Worm (Caenorhabditis elegans) whole organism, early embryonic: Measurements from ENCODE around the gene apa-2.

Experiments used
- F13C5.2 ChIP-seq: sonication (generic microtip); optimal IDR thresholded peaks from 2 replicates; lab custom pipeline; 2017; ENCODE audit warnings: mild to moderate bottlenecking, missing genetic modification characterization, inconsistent platforms, missing compliant biosample characterization
- aly-1 ChIP-seq: sonication (generic microtip); optimal IDR thresholded peaks from 2 replicates; lab custom pipeline; 2016; ENCODE audit warnings: missing genetic modification characterization, missing compliant biosample characterization
- ama-1 ChIP-seq: fragments of 150-350 bp; optimal IDR thresholded peaks from 2 replicates; lab custom pipeline; 2014
- ceh-13 ChIP-seq: fragments of 200-800 bp; sonication (Bioruptor generic); optimal IDR thresholded peaks from 2 replicates; lab custom pipeline; 2018; ENCODE audit warnings: mild to moderate bottlenecking, missing genetic modification characterization, missing compliant biosample characterization
- ets-7 ChIP-seq: sonication (generic microtip); optimal IDR thresholded peaks from 2 replicates; lab custom pipeline; 2016; ENCODE audit warnings: missing genotype, missing genetic modification characterization, missing compliant biosample characterization
- flt-1 ChIP-seq: fragments of 200-800 bp; sonication (Bioruptor generic); IDR thresholded peaks from 2 replicates; pipeline ENCODE4 v1.3.6; 2022; ENCODE audit warnings: missing genetic modification characterization, missing compliant biosample characterization
- hmg-4 ChIP-seq: fragments of 200-800 bp; sonication (Bioruptor generic); optimal IDR thresholded peaks from 2 replicates; lab custom pipeline; 2018; ENCODE audit warnings: mild to moderate bottlenecking, missing genetic modification characterization, missing compliant biosample characterization
- pes-1 ChIP-seq: fragments of 200-800 bp; sonication (Bioruptor generic); IDR thresholded peaks from 2 replicates; pipeline ENCODE4 v1.3.6; 2022; ENCODE audit warnings: missing genetic modification reagents, missing genetic modification characterization, missing compliant biosample characterization
- scrt-1 ChIP-seq: fragments of 200-800 bp; sonication (Bioruptor generic); IDR thresholded peaks from 2 replicates; pipeline ENCODE4 v1.3.6; 2022; ENCODE audit warnings: missing genetic modification characterization, missing compliant biosample characterization
- sea-1 ChIP-seq: fragments of 200-800 bp; sonication (Bioruptor generic); conservative IDR thresholded peaks from 2 replicates; pipeline ENCODE4 v1.3.6; 2022; ENCODE audit warnings: missing genetic modification characterization, missing compliant biosample characterization
- tbx-11 ChIP-seq: fragments of 200-800 bp; sonication (Bioruptor generic); IDR thresholded peaks from 2 replicates; pipeline ENCODE4 v1.3.6; 2022; ENCODE audit warnings: missing genetic modification characterization, missing compliant biosample characterization
- tra-4 ChIP-seq: sonication (generic microtip); optimal IDR thresholded peaks from 2 replicates; lab custom pipeline; 2017; ENCODE audit warnings: missing genetic modification characterization, missing compliant biosample characterization

DNA sequence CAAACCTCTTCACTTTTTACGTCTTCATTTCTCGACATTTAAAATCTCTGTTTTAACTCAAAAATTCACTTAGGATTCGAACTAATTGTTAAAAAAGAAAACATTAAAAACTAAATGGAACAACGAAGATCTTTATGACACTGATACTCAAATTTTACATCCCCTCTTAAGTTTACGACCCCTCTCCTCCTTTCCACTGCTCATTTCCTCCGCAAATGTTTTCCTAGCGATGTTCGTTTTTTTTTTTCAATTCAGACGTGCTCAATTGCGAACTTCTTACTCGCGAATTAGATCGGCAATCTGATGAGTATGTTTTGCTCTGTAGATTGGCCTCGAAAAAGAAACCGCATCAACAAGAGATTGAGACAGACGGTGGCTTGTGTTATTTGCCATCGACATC, 35.7 kb upstream of the apa-2 start:
- TF ChIP-seq F13C5.2 (tag; lab: Kevin White, UChicago) (no peak), aly-1 (tag; lab: Kevin White, UChicago) (no peak), ama-1 (lab: Kevin White, UChicago) (no peak), flt-1 (GFP tag; lab: Robert Waterston, UW) (no peak), tra-4 (tag; lab: Kevin White, UChicago) (no peak), sea-1 (no peak), scrt-1 (GFP tag; lab: Robert Waterston, UW) (no peak), tbx-11 (no peak), pes-1 (GFP tag; lab: Robert Waterston, UW) (no peak), ets-7 (no peak), ceh-13 (GFP tag; lab: Kevin White, UChicago) (no peak), hmg-4 (GFP tag; lab: Kevin White, UChicago) (no peak)
